Worm (Caenorhabditis elegans): ENCODE data around the gene Y116A8B.1.

DNA sequence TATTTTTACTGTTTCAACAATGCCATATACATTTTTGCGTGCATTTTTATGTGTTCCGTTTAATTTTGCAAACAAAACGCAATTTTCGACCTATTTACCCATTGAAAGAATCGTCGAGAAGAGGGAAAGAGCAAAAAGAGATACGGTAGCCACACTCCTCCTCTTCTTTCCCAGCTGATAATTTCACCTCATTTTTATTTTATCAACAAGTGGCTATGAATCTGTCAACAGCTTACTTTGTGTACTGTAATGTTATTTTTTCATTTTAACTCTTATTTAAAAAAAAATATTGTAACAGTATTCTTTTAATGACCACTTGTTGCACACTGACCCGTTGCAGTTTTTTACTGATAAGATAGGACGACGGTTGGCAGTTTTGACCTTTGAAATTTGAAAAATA lies 41.2 kb upstream of the Y116A8B.1 start:
- TF ChIP-seq sea-1 (GFP tag; conservative IDR thresholded peaks at IDR 0.05) (no peak), hmg-4 (GFP tag; optimal IDR thresholded peaks at IDR 0.05) (no peak), ama-1 (optimal IDR thresholded peaks at IDR 0.05) (no peak), tbx-37 (GFP tag; conservative IDR thresholded peaks at IDR 0.05) (no peak), flt-1 (GFP tag; IDR thresholded peaks at IDR 0.05) (no peak), scrt-1 (GFP tag; IDR thresholded peaks at IDR 0.05) (no peak), tra-4 (tag; optimal IDR thresholded peaks at IDR 0.05) (no peak)

Measured in whole organism, early embryonic.